Fruit fly (Drosophila melanogaster) whole organism, embryonic: ENCODE results near the gene CG15818.
A peak's percentile ranks its signal among the peaks of the same experiment; 100 is the strongest.

Experiments
- Asciz ChIP-seq: fragments of 200-800 bp; sonication (Bioruptor generic); optimal IDR thresholded peaks from 2 replicates; lab custom pipeline; 2017; ENCODE audit warnings: missing biosample characterization, mild to moderate bottlenecking, missing genetic modification characterization, missing genetic modification reagents
- Atf3 ChIP-seq: fragments of 200-800 bp; sonication (Bioruptor generic); optimal IDR thresholded peaks from 3 replicates; lab custom pipeline; 2016; ENCODE audit warnings: missing biosample characterization, missing genetic modification characterization
- Bteb2 ChIP-seq: fragments of 200-800 bp; sonication (Bioruptor generic); optimal IDR thresholded peaks from 2 replicates; lab custom pipeline; 2016; ENCODE audit warnings: missing biosample characterization, missing genetic modification characterization
- CG10267 ChIP-seq: fragments of 200-800 bp; sonication (Bioruptor generic); optimal IDR thresholded peaks from 2 replicates; lab custom pipeline; 2018; ENCODE audit warnings: missing biosample characterization, mild to moderate bottlenecking, missing genetic modification characterization, moderate library complexity
- CG10462 ChIP-seq: fragments of 200-800 bp; sonication (Bioruptor generic); optimal IDR thresholded peaks from 2 replicates; lab custom pipeline; 2016; ENCODE audit warnings: missing biosample characterization, missing genetic modification characterization
- CG11085 ChIP-seq: fragments of 200-800 bp; sonication (Bioruptor generic); IDR thresholded peaks from 2 replicates; pipeline ENCODE4 v1.3.6; 2022; ENCODE audit warnings: missing biosample characterization, missing genetic modification characterization
- CG12299 ChIP-seq: fragments of 200-800 bp; sonication (Bioruptor generic); optimal IDR thresholded peaks from 2 replicates; lab custom pipeline; 2018; ENCODE audit warnings: missing biosample characterization, mild to moderate bottlenecking, missing genetic modification characterization
- CG12659 ChIP-seq: fragments of 200-800 bp; sonication (Bioruptor generic); optimal IDR thresholded peaks from 3 replicates; lab custom pipeline; 2017; ENCODE audit warnings: mild to moderate bottlenecking, missing biosample characterization, missing genetic modification reagents, missing genetic modification characterization
- CG15011 ChIP-seq: fragments of 200-800 bp; sonication (Bioruptor generic); optimal IDR thresholded peaks from 3 replicates; lab custom pipeline; 2018; ENCODE audit warnings: missing biosample characterization, mild to moderate bottlenecking, missing genetic modification characterization
- CG17912 ChIP-seq: fragments of 200-800 bp; sonication (Bioruptor generic); optimal IDR thresholded peaks from 2 replicates; lab custom pipeline; 2018; ENCODE audit warnings: missing biosample characterization, mild to moderate bottlenecking, missing genetic modification characterization
- CG18262 ChIP-seq: fragments of 200-800 bp; optimal IDR thresholded peaks from 3 replicates; lab custom pipeline; 2019; ENCODE audit warnings: missing biosample characterization, mild to moderate bottlenecking, missing genetic modification characterization, moderate library complexity
- CG18476 ChIP-seq: fragments of 200-800 bp; sonication (Bioruptor generic); optimal IDR thresholded peaks from 2 replicates; lab custom pipeline; 2016; ENCODE audit warnings: missing biosample characterization, mild to moderate bottlenecking, missing genetic modification characterization
- CG33213 ChIP-seq: fragments of 200-800 bp; sonication (Bioruptor generic); optimal IDR thresholded peaks from 3 replicates; lab custom pipeline; 2016; ENCODE audit warnings: missing biosample characterization, missing genetic modification characterization
- CG4424 ChIP-seq: fragments of 200-800 bp; sonication (Bioruptor generic); optimal IDR thresholded peaks from 3 replicates; lab custom pipeline; 2016; ENCODE audit warnings: missing biosample characterization, missing genetic modification characterization
- CG7745 ChIP-seq: fragments of 200-800 bp; sonication (Bioruptor generic); optimal IDR thresholded peaks from 2 replicates; lab custom pipeline; 2018; ENCODE audit warnings: missing biosample characterization, mild to moderate bottlenecking, missing genetic modification characterization, moderate library complexity
- CG7786 ChIP-seq: fragments of 200-800 bp; sonication (Bioruptor generic); optimal IDR thresholded peaks from 2 replicates; lab custom pipeline; 2016; ENCODE audit warnings: missing biosample characterization, missing genetic modification characterization
- CG8359 ChIP-seq: fragments of 200-800 bp; sonication (Bioruptor generic); optimal IDR thresholded peaks from 2 replicates; lab custom pipeline; 2017; ENCODE audit warnings: missing biosample characterization, mild to moderate bottlenecking, missing genetic modification characterization, borderline replicate concordance
- Chrac-16 ChIP-seq: fragments of 200-800 bp; sonication (Bioruptor generic); optimal IDR thresholded peaks from 3 replicates; lab custom pipeline; 2016; ENCODE audit warnings: missing biosample characterization, missing genetic modification characterization
- Deaf1 ChIP-seq: fragments of 200-800 bp; optimal IDR thresholded peaks from 3 replicates; lab custom pipeline; 2019; ENCODE audit warnings: missing biosample characterization, mild to moderate bottlenecking, missing genetic modification characterization, moderate library complexity
- Dfd ChIP-seq, 2 experiments: fragments of >200 bp; optimal IDR thresholded peaks; 2 replicates each; lab custom pipeline; 2017; ENCODE audit warnings: missing biosample characterization in 2 of 2, missing genetic modification characterization in 2 of 2
- Dip3 ChIP-seq: fragments of 200-800 bp; sonication (Bioruptor generic); optimal IDR thresholded peaks from 3 replicates; lab custom pipeline; 2016; ENCODE audit warnings: missing biosample characterization, missing genetic modification characterization
- Dll ChIP-seq: fragments of 200-800 bp; sonication (Bioruptor generic); IDR thresholded peaks from 4 replicates; pipeline ENCODE4 v1.3.6; 2022; ENCODE audit warnings: missing biosample characterization, missing genetic modification characterization; ENCODE audit not compliant: partially characterized antibody
- E2f1 ChIP-seq: fragments of 200-800 bp; sonication (Bioruptor generic); IDR thresholded peaks from 2 replicates; pipeline ENCODE4 v1.3.6; 2022; ENCODE audit warnings: missing biosample characterization, missing genetic modification characterization
- Ets97D ChIP-seq: fragments of 200-800 bp; sonication (Bioruptor generic); optimal IDR thresholded peaks from 3 replicates; lab custom pipeline; 2016; ENCODE audit warnings: missing biosample characterization, missing genetic modification characterization
- H2.0 ChIP-seq: fragments of 200-800 bp; sonication (Bioruptor generic); IDR thresholded peaks from 2 replicates; pipeline ENCODE4 v1.3.6; 2022; ENCODE audit warnings: missing biosample characterization, missing genetic modification characterization
- Hey ChIP-seq: fragments of 200-800 bp; sonication (Bioruptor generic); optimal IDR thresholded peaks from 3 replicates; lab custom pipeline; 2018; ENCODE audit warnings: missing biosample characterization, mild to moderate bottlenecking, missing genetic modification characterization
- Hr3 ChIP-seq: fragments of 200-800 bp; sonication (Bioruptor generic); optimal IDR thresholded peaks from 3 replicates; lab custom pipeline; 2016; ENCODE audit warnings: missing biosample characterization, missing genetic modification characterization
- Hr51 ChIP-seq, 2 experiments: fragments of 200-800 bp; sonication (Bioruptor generic); optimal IDR thresholded peaks; 2 replicates in 1 of 2; 3 replicates in 1 of 2; lab custom pipeline; 2016 to 2018; ENCODE audit warnings: missing biosample characterization in 2 of 2, missing genetic modification characterization in 2 of 2, mild to moderate bottlenecking in 1 of 2, moderate library complexity in 1 of 2
- Lhr ChIP-seq: fragments of 200-800 bp; sonication (Bioruptor generic); optimal IDR thresholded peaks from 3 replicates; lab custom pipeline; 2017; ENCODE audit warnings: mild to moderate bottlenecking, missing biosample characterization, missing genetic modification reagents, missing genetic modification characterization
- MESR4 ChIP-seq: fragments of 200-800 bp; sonication (Bioruptor generic); optimal IDR thresholded peaks from 2 replicates; lab custom pipeline; 2018; ENCODE audit warnings: missing biosample characterization, mild to moderate bottlenecking, missing genetic modification characterization, moderate library complexity
- Nf-YB ChIP-seq: fragments of 200-800 bp; sonication (Bioruptor generic); optimal IDR thresholded peaks from 3 replicates; lab custom pipeline; 2019; ENCODE audit warnings: missing biosample characterization, mild to moderate bottlenecking, missing genetic modification characterization, moderate library complexity
- Nf-YC ChIP-seq: fragments of 200-800 bp; optimal IDR thresholded peaks from 3 replicates; lab custom pipeline; 2019; ENCODE audit warnings: missing biosample characterization, mild to moderate bottlenecking, missing genetic modification characterization, moderate library complexity
- Opbp ChIP-seq: fragments of 200-800 bp; sonication (Bioruptor generic); IDR thresholded peaks from 3 replicates; pipeline ENCODE4 v1.3.6; 2022; ENCODE audit warnings: missing biosample characterization, missing genetic modification characterization; ENCODE audit not compliant: partially characterized antibody
- Ravus ChIP-seq: fragments of 200-800 bp; sonication (Bioruptor generic); IDR thresholded peaks from 2 replicates; pipeline ENCODE4 v1.3.6; 2022; ENCODE audit warnings: missing biosample characterization, missing genetic modification characterization
- Spps ChIP-seq: fragments of 200-800 bp; sonication (Bioruptor generic); optimal IDR thresholded peaks from 2 replicates; lab custom pipeline; 2018; ENCODE audit warnings: missing biosample characterization, mild to moderate bottlenecking, missing genetic modification characterization
- Trl ChIP-seq, 3 experiments: fragments of >200 bp in 2 of 3; fragments of 200-800 bp in 1 of 3; sonication (Bioruptor generic) in 1 of 3; optimal IDR thresholded peaks; 2 replicates in 1 of 3; 3 replicates in 2 of 3; lab custom pipeline; 2016 to 2017; ENCODE audit warnings: missing biosample characterization in 1 of 3, missing genetic modification characterization in 1 of 3
- cas ChIP-seq: fragments of 200-800 bp; sonication (Bioruptor generic); IDR thresholded peaks from 2 replicates; pipeline ENCODE4 v1.3.6; 2022; ENCODE audit warnings: missing biosample characterization, missing genetic modification characterization
- fd96Cb ChIP-seq: fragments of 200-800 bp; sonication (Bioruptor generic); optimal IDR thresholded peaks from 2 replicates; lab custom pipeline; 2018; ENCODE audit warnings: missing biosample characterization, mild to moderate bottlenecking, missing genetic modification characterization, moderate library complexity
- hkb ChIP-seq, 2 experiments: fragments of 200-800 bp in 1 of 2; fragments of >200 bp in 1 of 2; sonication (Bioruptor generic) in 1 of 2; IDR thresholded peaks in 1 of 2; optimal IDR thresholded peaks in 1 of 2; 2 replicates each; pipeline versions ENCODE4 v1.3.6 to Lab custom; 2017 to 2022; ENCODE audit warnings: missing biosample characterization in 1 of 2, missing genetic modification characterization in 1 of 2
- maf-S ChIP-seq: fragments of 200-800 bp; sonication (Bioruptor generic); optimal IDR thresholded peaks from 2 replicates; lab custom pipeline; 2016; ENCODE audit warnings: missing biosample characterization, missing genetic modification characterization
- mirr ChIP-seq: fragments of 200-800 bp; sonication (Bioruptor generic); optimal IDR thresholded peaks from 3 replicates; lab custom pipeline; 2018; ENCODE audit warnings: missing biosample characterization, mild to moderate bottlenecking, missing genetic modification characterization
- phol ChIP-seq: fragments of 200-800 bp; sonication (Bioruptor generic); optimal IDR thresholded peaks from 3 replicates; lab custom pipeline; 2018; ENCODE audit warnings: missing biosample characterization, mild to moderate bottlenecking, missing genetic modification characterization, moderate library complexity
- rib ChIP-seq: fragments of 200-800 bp; sonication (Bioruptor generic); IDR thresholded peaks from 2 replicates; pipeline ENCODE4 v1.3.6; 2022; ENCODE audit warnings: missing biosample characterization, missing genetic modification characterization
- ro ChIP-seq: fragments of 200-800 bp; sonication (Bioruptor generic); IDR thresholded peaks from 2 replicates; pipeline ENCODE4 v1.3.6; 2022; ENCODE audit warnings: missing biosample characterization, missing genetic modification characterization
- run ChIP-seq: fragments of 200-800 bp; sonication (Bioruptor generic); optimal IDR thresholded peaks from 3 replicates; lab custom pipeline; 2018; ENCODE audit warnings: missing biosample characterization, mild to moderate bottlenecking, missing genetic modification characterization
- sim ChIP-seq: fragments of 200-800 bp; sonication (Bioruptor generic); IDR thresholded peaks from 2 replicates; pipeline ENCODE4 v1.3.6; 2022; ENCODE audit warnings: missing biosample characterization, missing genetic modification characterization
- stwl ChIP-seq: fragments of 200-800 bp; sonication (Bioruptor generic); optimal IDR thresholded peaks from 3 replicates; lab custom pipeline; 2018; ENCODE audit warnings: missing biosample characterization, mild to moderate bottlenecking, missing genetic modification characterization, moderate library complexity
- tin ChIP-seq: fragments of 200-800 bp; sonication (Bioruptor generic); optimal IDR thresholded peaks from 3 replicates; lab custom pipeline; 2016; ENCODE audit warnings: missing biosample characterization, missing genetic modification characterization
- zen2 ChIP-seq: fragments of 200-800 bp; sonication (Bioruptor generic); IDR thresholded peaks from 3 replicates; pipeline ENCODE4 v1.3.6; 2022; ENCODE audit warnings: missing biosample characterization, missing genetic modification characterization; ENCODE audit not compliant: partially characterized antibody

CG15818 gene

dm6 chr2L:7401627-7402026, 9.1 kb upstream of the CG15818 start (continued):
- no peak for TF ChIP-seq Bteb2 (GFP tag; lab: Kevin White, UChicago)
- TF ChIP-seq Spps (tag; lab: Kevin White, UChicago) = peak; percentile 52
- TF ChIP-seq CG12299 (tag; lab: Kevin White, UChicago) = peak; percentile 71
- TF ChIP-seq fd96Cb (tag; lab: Kevin White, UChicago) = peak; percentile 55
- peak; percentile 30 for TF ChIP-seq Nf-YB
- peak; percentile 33 for TF ChIP-seq run (tag; lab: Kevin White, UChicago)
- TF ChIP-seq rib (GFP tag; lab: Robert Waterston, UW) = peak; percentile 76; the same call in 1 of the 2 replicates
- TF ChIP-seq Trl (optimal IDR thresholded peaks at IDR 0.05; lab: Kevin White, UChicago) = no peak
- no peak for TF ChIP-seq Trl (GFP tag; optimal IDR thresholded peaks at IDR 0.05; lab: Kevin White, UChicago)
- TF ChIP-seq Dip3 (GFP tag; lab: Kevin White, UChicago) = no peak
- TF ChIP-seq H2.0 = peak; percentile 74
- no peak for TF ChIP-seq Lhr (GFP tag; lab: Kevin White, UChicago)
- TF ChIP-seq sim (GFP tag; lab: Robert Waterston, UW) = peak; percentile 81
- TF ChIP-seq Ravus = peak; percentile 66
- TF ChIP-seq stwl (tag; lab: Kevin White, UChicago) = no peak
- peak in 1 of 2 experiments; percentile 88 for TF ChIP-seq Hr51 (GFP tag; optimal IDR thresholded peaks at IDR 0.05; lab: Kevin White, UChicago)
- no peak for TF ChIP-seq CG11085
- peak; percentile 25 for TF ChIP-seq Hr3
- TF ChIP-seq mirr (GFP tag; lab: Kevin White, UChicago) = no peak
- TF ChIP-seq CG17912 (GFP tag; lab: Kevin White, UChicago) = peak; percentile 13
- TF ChIP-seq zen2 (GFP tag; lab: Robert Waterston, UW) = no peak
- peak; percentile 53 for TF ChIP-seq Chrac-16 (GFP tag; lab: Kevin White, UChicago)
- TF ChIP-seq Atf3 (GFP tag; lab: Kevin White, UChicago) = no peak
- TF ChIP-seq MESR4 (GFP tag; lab: Kevin White, UChicago) = no peak
- no peak for TF ChIP-seq Ets97D (GFP tag; lab: Kevin White, UChicago)
- TF ChIP-seq Hey (tag; lab: Kevin White, UChicago) = no peak
- peak; percentile 64 for TF ChIP-seq CG12659 (GFP tag; lab: Kevin White, UChicago)
- peak; percentile 42 for TF ChIP-seq CG15011
- no peak for TF ChIP-seq CG33213 (GFP tag; lab: Kevin White, UChicago)
- peak; percentile 66 for TF ChIP-seq CG10267 (tag; lab: Kevin White, UChicago)
- TF ChIP-seq CG7745 (tag; lab: Kevin White, UChicago) = no peak
- TF ChIP-seq phol (tag; lab: Kevin White, UChicago) = peak; percentile 65
- TF ChIP-seq hkb (optimal IDR thresholded peaks at IDR 0.05; lab: Kevin White, UChicago) = no peak
- peak; percentile 73 for TF ChIP-seq hkb (GFP tag; IDR thresholded peaks at IDR 0.05; lab: Robert Waterston, UW)
- TF ChIP-seq CG18476 (GFP tag; lab: Kevin White, UChicago) = peak; percentile 40
- no peak for TF ChIP-seq Opbp (GFP tag; lab: Robert Waterston, UW)
- TF ChIP-seq E2f1 (GFP tag; lab: Robert Waterston, UW) = peak; percentile 64
- peak; percentile 13 for TF ChIP-seq CG7786
- TF ChIP-seq CG4424 (GFP tag; lab: Kevin White, UChicago) = peak; percentile 51
- TF ChIP-seq Dll = no peak
- TF ChIP-seq Asciz (GFP tag; lab: Kevin White, UChicago) = peak; percentile 56
- no peak for TF ChIP-seq CG8359 (GFP tag; lab: Kevin White, UChicago)
- peak; percentile 42 for TF ChIP-seq Nf-YC
- peak; percentile 63 for TF ChIP-seq Deaf1 (tag; lab: Kevin White, UChicago)
- no peak for TF ChIP-seq cas
- no peak for TF ChIP-seq maf-S (GFP tag; lab: Kevin White, UChicago)
- peak; percentile 54 for TF ChIP-seq tin (GFP tag; lab: Kevin White, UChicago)
- TF ChIP-seq CG10462 (GFP tag; lab: Kevin White, UChicago) = no peak
- peak; percentile 74 for TF ChIP-seq ro (GFP tag; lab: Robert Waterston, UW)
- TF ChIP-seq Dfd (GFP tag; optimal IDR thresholded peaks at IDR 0.05; lab: Kevin White, UChicago) = no peak
- TF ChIP-seq CG18262 (tag; lab: Kevin White, UChicago) = peak; percentile 72
